Worm (Caenorhabditis elegans): Measurements from ENCODE around the gene ZC395.11.

Gene ZC395.11

ce11 chrIII:5274715-5275355 lies 11.3 kb downstream of the ZC395.11 start, which contains the start of the genes daf-41 and toc-1 (continued):
- TF ChIP-seq ceh-9 (tag; optimal IDR thresholded peaks at IDR 0.05), result no peak
- peak; percentile 45 for TF ChIP-seq hmg-11 (tag; optimal IDR thresholded peaks at IDR 0.05)
- TF ChIP-seq elt-2 (tag; optimal IDR thresholded peaks at IDR 0.05), result peak; percentile 20

ce11 chrIII:5274250-5274649 lies 11.9 kb downstream of the ZC395.11 start:
- TF ChIP-seq ama-1 (optimal IDR thresholded peaks at IDR 0.05) (peak; percentile 67), nhr-67 (tag; optimal IDR thresholded peaks at IDR 0.05) (no peak)

- TF ChIP-seq tbx-2 (tag; optimal IDR thresholded peaks at IDR 0.05), result peak; percentile 15
- TF ChIP-seq elt-2 (tag; optimal IDR thresholded peaks at IDR 0.05), result peak; percentile 27
- TF ChIP-seq nhr-25 (tag; optimal IDR thresholded peaks at IDR 0.05), result peak; percentile 12
- peak; percentile 17 for TF ChIP-seq pha-4 (tag; optimal IDR thresholded peaks at IDR 0.05)
- TF ChIP-seq skn-1 (tag; optimal IDR thresholded peaks at IDR 0.05), result no peak
Measured at ce11 chrIII:5273396-5273857, 12.7 kb downstream of the ZC395.11 start, which contains the start of gene ztf-8. Gene ztf-8 (minus strand): TSS chrIII:5273471.

- no peak for TF ChIP-seq lin-15B (tag; optimal IDR thresholded peaks at IDR 0.05)
- TF ChIP-seq tbx-2 (tag; optimal IDR thresholded peaks at IDR 0.05), result no peak
- no peak for TF ChIP-seq mml-1 (tag; optimal IDR thresholded peaks at IDR 0.05)
- no peak for TF ChIP-seq nhr-67 (tag; optimal IDR thresholded peaks at IDR 0.05)
- TF ChIP-seq egl-5 (tag; optimal IDR thresholded peaks at IDR 0.05), result no peak
- TF ChIP-seq elt-3 (tag; optimal IDR thresholded peaks at IDR 0.05), result no peak
- TF ChIP-seq elt-1 (tag; optimal IDR thresholded peaks at IDR 0.05), result no peak
- TF ChIP-seq ceh-28 (tag; optimal IDR thresholded peaks at IDR 0.05), result no peak
- TF ChIP-seq daf-12 (tag; optimal IDR thresholded peaks at IDR 0.05), result no peak
- TF ChIP-seq fos-1 (tag; optimal IDR thresholded peaks at IDR 0.05), result no peak
- TF ChIP-seq jun-1 (tag; optimal IDR thresholded peaks at IDR 0.05), result no peak
- no peak for TF ChIP-seq ZK546.5 (tag; optimal IDR thresholded peaks at IDR 0.05)
- no peak for TF ChIP-seq mdl-1 (tag; optimal IDR thresholded peaks at IDR 0.05)
- TF ChIP-seq ztf-11 (tag; optimal IDR thresholded peaks at IDR 0.05), result no peak
- no peak for TF ChIP-seq nhr-11 (tag; optimal IDR thresholded peaks at IDR 0.05)
- no peak for TF ChIP-seq nhr-237 (tag; optimal IDR thresholded peaks at IDR 0.05)
- no peak for TF ChIP-seq nhr-25 (tag; optimal IDR thresholded peaks at IDR 0.05)
- TF ChIP-seq nhr-43 (tag; optimal IDR thresholded peaks at IDR 0.05; ENCODE audit: poor library complexity, severe bottlenecking), result no peak
Measured at ce11 chrIII:5269814-5270213, 16.3 kb downstream of the ZC395.11 start, which contains the start of gene ZC395.4. Gene ZC395.4 (plus strand): TSS chrIII:5270114.

ce11 chrIII:5268486-5268885 lies 17.6 kb downstream of the ZC395.11 start:
- TF ChIP-seq jun-1 (tag; optimal IDR thresholded peaks at IDR 0.05), result peak; percentile 1
- no peak for TF ChIP-seq R02D3.7 (tag; optimal IDR thresholded peaks at IDR 0.05)
- TF ChIP-seq pha-4 (tag; optimal IDR thresholded peaks at IDR 0.05), result peak; percentile 28

- TF ChIP-seq pha-4 (tag; optimal IDR thresholded peaks at IDR 0.05) (peak; percentile 57), pqm-1 (tag; optimal IDR thresholded peaks at IDR 0.05) (peak; percentile 74), ama-1 (optimal IDR thresholded peaks at IDR 0.05) (peak; percentile 15), lsy-12 (tag; optimal IDR thresholded peaks at IDR 0.05) (no peak), hmg-11 (tag; optimal IDR thresholded peaks at IDR 0.05) (no peak), elt-2 (tag; optimal IDR thresholded peaks at IDR 0.05) (peak; percentile 57)
Measured at ce11 chrIII:5267217-5267906, 18.7 kb downstream of the ZC395.11 start, which contains the start of gene ZC395.5. Gene ZC395.5 (plus strand): TSS chrIII:5267848.

- no peak for TF ChIP-seq nhr-76 (tag; optimal IDR thresholded peaks at IDR 0.05)
- no peak for TF ChIP-seq ztf-11 (tag; optimal IDR thresholded peaks at IDR 0.05)
- TF ChIP-seq fos-1 (tag; optimal IDR thresholded peaks at IDR 0.05), result no peak
- TF ChIP-seq nhr-77 (tag; optimal IDR thresholded peaks at IDR 0.05), result no peak
- TF ChIP-seq pqm-1 (tag; optimal IDR thresholded peaks at IDR 0.05), result no peak
- TF ChIP-seq fkh-2 (tag; optimal IDR thresholded peaks at IDR 0.05), result no peak
- TF ChIP-seq unc-39 (tag; optimal IDR thresholded peaks at IDR 0.05), result no peak
- TF ChIP-seq lin-39 (tag; optimal IDR thresholded peaks at IDR 0.05), result no peak
- no peak for TF ChIP-seq nhr-67 (tag; optimal IDR thresholded peaks at IDR 0.05)
- TF ChIP-seq ZK546.5 (tag; optimal IDR thresholded peaks at IDR 0.05), result no peak
- no peak for TF ChIP-seq elt-1 (tag; optimal IDR thresholded peaks at IDR 0.05)
- TF ChIP-seq nhr-237 (tag; optimal IDR thresholded peaks at IDR 0.05), result no peak
- no peak for TF ChIP-seq elt-3 (tag; optimal IDR thresholded peaks at IDR 0.05)
- no peak for TF ChIP-seq aly-2 (tag; optimal IDR thresholded peaks at IDR 0.05)
- TF ChIP-seq mdl-1 (tag; optimal IDR thresholded peaks at IDR 0.05), result no peak
- TF ChIP-seq unc-62 (GFP tag; optimal IDR thresholded peaks at IDR 0.05), result no peak
- TF ChIP-seq lsy-12 (tag; optimal IDR thresholded peaks at IDR 0.05), result no peak
- TF ChIP-seq skn-1 (tag; optimal IDR thresholded peaks at IDR 0.05), result no peak
Measured at ce11 chrIII:5264813-5265212, 21.3 kb downstream of the ZC395.11 start, which contains the start of gene gro-1. Gene gro-1 (plus strand): TSS chrIII:5265113.

All from whole organism, L3 larva.